Fruit fly (Drosophila melanogaster): ENCODE data around the gene CG5966.

CG5966 gene

DNA sequence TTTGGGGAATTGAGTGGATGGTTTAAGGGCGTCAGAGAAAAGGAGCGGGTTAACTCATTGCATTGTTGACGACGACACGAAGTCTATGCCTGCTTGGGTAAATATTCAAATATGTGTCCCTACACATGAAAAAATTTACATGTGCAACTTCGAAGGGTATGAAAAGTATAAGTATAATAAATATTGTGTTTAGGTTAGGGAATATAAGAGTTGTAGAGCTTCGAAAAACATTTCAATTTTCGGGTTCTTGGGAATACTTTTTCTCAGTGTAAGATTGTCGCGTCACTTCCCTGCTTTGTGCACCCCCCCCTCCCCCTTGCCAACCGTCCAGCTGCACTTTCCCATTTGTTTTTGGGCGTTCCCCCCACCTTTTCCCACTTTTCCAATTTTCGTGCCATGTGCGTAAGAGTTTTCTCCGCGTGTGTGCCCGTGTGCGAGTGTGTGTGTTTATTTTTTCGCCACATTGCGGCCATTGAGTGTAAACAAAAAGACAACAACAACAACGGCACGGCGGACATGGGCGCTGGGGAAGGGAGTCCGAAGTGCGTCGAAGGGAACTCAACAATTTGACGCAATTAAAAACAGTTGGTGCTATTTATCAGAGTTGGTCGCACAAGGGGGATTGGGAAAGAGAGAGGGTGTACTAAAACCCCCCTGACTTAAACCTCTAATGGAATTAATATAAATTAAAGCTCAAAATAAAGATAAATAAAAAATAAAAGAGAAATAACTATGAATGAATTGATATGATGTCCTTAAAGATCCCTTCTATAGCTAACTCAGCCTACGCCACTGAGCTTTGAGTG is 18.5 kb upstream of the CG5966 start:
- no peak for TF ChIP-seq CG17801 (GFP tag; optimal IDR thresholded peaks at IDR 0.05; ENCODE audit: partially characterized antibody)

- TF ChIP-seq CG17801 (GFP tag; optimal IDR thresholded peaks at IDR 0.05; ENCODE audit: partially characterized antibody), result no peak
Observed at dm6 chrX:5970666-5971057, 17.9 kb upstream of the CG5966 start.

DNA sequence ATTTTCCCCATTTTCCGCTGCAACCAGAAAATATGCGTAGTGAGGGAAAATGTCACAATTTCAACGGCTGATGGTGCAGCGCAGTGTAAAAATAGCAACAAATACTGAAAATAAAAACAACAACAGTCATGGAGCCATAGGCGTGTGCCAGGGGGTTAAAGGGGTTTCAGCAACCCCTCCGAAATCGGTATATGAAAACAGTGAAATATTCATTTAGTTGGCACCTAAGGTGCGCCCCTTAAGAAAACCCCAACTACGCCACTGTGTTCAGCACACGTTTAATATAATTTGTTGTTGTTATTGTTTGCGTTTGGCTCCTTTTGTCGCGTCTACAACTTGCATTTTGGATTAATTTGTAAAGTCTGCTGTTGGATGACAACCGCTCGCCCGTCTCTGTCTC is 16.6 kb upstream of the CG5966 start:
- no peak for TF ChIP-seq CG17801 (GFP tag; optimal IDR thresholded peaks at IDR 0.05; ENCODE audit: partially characterized antibody)

DNA sequence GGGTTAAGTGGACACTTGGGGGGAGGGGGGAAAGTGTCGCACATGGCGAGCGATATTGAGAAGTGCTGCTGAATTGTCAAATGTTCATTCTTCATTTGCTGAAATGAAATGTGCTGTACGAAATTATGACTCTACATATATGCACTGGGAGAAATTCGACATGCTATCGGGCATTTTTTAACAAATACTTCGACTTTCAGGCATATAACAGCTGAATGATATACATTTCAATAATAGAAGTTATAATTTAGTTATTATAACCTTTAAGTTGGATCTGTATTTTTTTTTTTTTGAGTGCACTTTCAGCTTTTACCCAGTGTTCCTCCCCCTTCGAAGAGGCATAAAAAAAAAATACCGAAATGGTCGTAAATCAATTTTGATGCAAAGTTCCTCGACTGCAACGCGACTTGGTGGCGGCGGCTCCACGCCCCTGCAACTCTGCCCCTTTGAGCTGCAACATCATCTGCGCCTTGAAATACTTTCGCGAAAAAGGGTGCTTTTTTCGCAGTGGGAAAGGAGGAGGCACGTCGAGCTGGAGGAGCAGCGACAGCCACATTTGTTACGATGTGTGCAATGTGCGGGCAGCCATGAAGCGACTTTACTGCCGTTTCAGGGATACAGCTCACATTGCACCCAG is 15.1 kb upstream of the CG5966 start:
- no peak for TF ChIP-seq CG17801 (GFP tag; optimal IDR thresholded peaks at IDR 0.05; ENCODE audit: partially characterized antibody)

DNA sequence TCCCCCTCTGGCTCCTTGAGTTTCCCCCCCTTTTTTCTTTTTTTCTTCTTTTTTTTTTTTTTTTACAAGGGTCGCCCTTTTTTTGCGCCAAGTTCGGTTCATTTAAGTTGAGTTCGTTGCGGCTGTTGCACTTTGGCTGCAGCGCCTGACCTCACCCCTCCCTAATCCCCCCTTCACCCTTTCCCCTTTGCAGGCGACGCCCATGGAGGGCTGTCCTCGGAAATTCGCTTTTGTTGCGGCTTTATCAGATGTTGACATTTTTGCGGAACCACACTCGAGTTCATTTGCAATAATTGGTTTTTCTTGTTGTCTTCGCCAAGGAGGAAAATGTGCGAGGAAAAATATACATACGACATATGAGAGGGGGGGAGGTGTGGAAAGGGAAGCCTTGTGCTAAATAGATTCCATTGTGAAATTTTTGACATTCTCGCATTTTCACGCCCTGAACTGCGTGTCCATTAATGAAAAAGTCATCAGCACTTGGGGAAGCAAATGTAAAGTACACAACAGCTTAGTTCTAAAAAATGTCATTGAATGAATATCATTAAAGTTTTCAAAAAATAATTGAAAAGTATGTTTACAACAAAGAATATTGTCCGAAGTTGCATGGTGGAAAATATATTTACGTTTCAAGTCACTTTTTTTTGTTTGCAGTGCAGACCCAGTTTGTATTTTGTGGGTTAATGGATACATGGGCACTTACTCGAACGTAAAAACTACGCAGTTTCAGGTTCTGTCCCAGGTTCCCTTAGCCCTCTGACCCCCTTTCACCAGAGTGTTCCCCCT is 14.0 kb upstream of the CG5966 start:
- TF ChIP-seq CG17801 (GFP tag; optimal IDR thresholded peaks at IDR 0.05; ENCODE audit: partially characterized antibody), result no peak

dm6 chrX:5977113-5977512 is 11.5 kb upstream of the CG5966 start:
- no peak for TF ChIP-seq CG17801 (GFP tag; optimal IDR thresholded peaks at IDR 0.05; ENCODE audit: partially characterized antibody)

DNA sequence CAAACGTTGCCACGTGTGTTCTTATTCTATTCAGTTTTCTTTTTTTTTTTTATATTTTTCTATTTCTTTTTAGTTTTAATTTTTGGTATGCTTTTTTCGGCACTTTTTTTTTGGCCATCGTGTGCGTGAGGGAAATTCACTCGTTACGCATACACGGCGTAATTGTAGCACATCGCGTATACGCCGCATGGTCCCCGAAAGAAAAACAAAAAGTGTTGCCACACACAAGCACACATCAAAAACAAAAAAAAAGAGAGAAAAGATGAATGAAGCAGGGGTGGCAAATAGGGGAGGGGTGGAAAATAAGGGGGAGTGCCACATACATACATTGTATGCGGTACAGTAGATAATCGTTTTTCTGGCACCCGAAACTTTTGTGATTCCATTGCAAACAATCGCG is 10.8 kb upstream of the CG5966 start:
- TF ChIP-seq CG17801 (GFP tag; optimal IDR thresholded peaks at IDR 0.05; ENCODE audit: partially characterized antibody), result no peak

DNA sequence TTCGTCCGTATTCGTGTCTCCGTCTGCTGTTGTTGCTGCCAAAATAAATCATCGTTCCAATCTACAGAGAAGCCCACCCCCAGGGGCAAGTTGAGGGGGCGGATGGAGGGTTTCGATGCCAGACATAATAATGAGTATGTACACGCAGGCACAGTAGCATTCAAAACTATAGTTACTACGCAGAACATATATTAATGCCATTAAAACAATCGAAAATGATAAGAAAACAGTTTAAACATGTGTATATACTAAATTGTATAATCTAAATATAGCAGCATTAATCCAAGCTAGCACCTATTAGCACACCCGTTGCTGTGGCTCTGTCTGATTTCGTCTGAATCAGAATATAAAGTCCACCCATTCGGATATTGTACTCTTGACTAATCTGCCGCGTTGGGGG is 7.7 kb upstream of the CG5966 start:
- TF ChIP-seq CG17801 (GFP tag; optimal IDR thresholded peaks at IDR 0.05; ENCODE audit: partially characterized antibody), result no peak

dm6 chrX:5981410-5981809 is 7.2 kb upstream of the CG5966 start:
- TF ChIP-seq CG17801 (GFP tag; optimal IDR thresholded peaks at IDR 0.05; ENCODE audit: partially characterized antibody), result no peak

dm6 chrX:5983390-5983789 is 5.2 kb upstream of the CG5966 start:
- no peak for TF ChIP-seq CG17801 (GFP tag; optimal IDR thresholded peaks at IDR 0.05; ENCODE audit: partially characterized antibody)

DNA sequence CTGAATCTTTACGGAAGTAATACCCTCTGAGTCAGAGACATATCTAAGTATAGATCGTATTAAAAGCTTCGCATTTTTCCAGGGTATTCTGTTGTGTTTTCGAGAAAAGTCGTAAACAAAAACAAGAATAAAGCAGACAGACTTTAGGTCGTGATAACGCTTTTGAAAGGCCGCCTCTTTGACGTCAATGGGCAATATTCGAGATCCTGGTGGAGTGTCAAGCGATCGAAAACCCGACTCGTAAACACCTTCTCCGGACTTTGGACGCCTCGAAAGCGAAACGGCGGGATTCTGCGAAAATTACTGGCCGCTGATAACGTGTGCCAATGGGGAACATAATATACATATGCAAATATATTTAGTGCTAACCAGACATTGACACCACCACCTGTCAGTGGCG is 1.2 kb upstream of the CG5966 start:
- TF ChIP-seq CG17801 (GFP tag; optimal IDR thresholded peaks at IDR 0.05; ENCODE audit: partially characterized antibody), result no peak

DNA sequence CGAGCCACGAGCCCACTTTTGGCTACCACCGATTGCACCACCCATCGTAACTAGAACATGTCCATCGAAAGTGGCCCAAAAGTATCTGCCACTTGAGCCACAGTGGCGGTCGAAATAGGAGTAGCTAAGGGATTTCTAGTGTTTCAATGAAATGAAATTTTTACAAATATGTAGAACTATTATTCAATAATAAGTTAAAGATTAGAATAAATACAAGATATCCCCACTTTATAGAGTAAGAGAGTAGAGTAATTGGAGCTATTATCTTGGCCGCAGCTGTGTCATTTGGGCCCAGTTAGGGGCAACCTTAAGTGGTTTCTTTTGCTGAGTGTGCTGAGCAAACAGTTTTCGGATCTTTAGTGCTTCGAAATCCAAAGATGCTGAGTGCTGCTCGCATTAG is 777 bp downstream of the CG5966 start:
- TF ChIP-seq CG17801 (GFP tag; optimal IDR thresholded peaks at IDR 0.05; ENCODE audit: partially characterized antibody), result no peak

- no peak for TF ChIP-seq CG17801 (GFP tag; optimal IDR thresholded peaks at IDR 0.05; ENCODE audit: partially characterized antibody)
Observed at dm6 chrX:5992141-5992540, 3.5 kb downstream of the CG5966 start.

- TF ChIP-seq CG17801 (GFP tag; optimal IDR thresholded peaks at IDR 0.05; ENCODE audit: partially characterized antibody), result no peak
Observed at dm6 chrX:5992767-5993325, 4.3 kb downstream of the CG5966 start.

DNA sequence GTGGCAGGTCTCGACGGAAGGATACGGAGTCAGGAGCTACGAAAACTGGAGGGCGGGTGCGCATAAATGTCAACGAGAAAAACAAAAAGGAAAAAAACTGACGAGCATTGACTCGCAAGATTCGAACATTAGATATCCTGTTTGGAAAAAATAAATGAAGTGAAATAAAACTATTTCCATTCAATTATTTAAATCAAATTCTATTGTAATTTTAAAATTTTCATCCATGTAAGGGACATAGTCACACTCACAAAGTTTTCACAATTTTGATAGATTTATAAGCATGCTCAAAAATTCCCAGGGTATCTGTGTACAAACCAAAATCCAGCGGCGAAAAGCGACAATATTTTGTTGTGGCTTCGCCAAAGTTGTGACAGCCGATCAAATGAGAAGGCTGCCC is 7.4 kb downstream of the CG5966 start:
- TF ChIP-seq CG17801 (GFP tag; optimal IDR thresholded peaks at IDR 0.05; ENCODE audit: partially characterized antibody), result no peak

- no peak for TF ChIP-seq CG17801 (GFP tag; optimal IDR thresholded peaks at IDR 0.05; ENCODE audit: partially characterized antibody)
Observed at dm6 chrX:5997931-5998330, 9.3 kb downstream of the CG5966 start.
